Fruit fly (Drosophila melanogaster) whole organism, pupa: ENCODE results near the gene Vps37B.

Experiments
- CG10348 ChIP-seq: fragments of 200-800 bp; sonication (Bioruptor generic); IDR thresholded peaks from 2 replicates; pipeline ENCODE4 v1.3.6; 2022; ENCODE audit warnings: missing biosample characterization, missing genetic modification characterization
- CG12605 ChIP-seq: fragments of 200-800 bp; sonication (Bioruptor generic); IDR thresholded peaks from 2 replicates; pipeline ENCODE4 v1.3.6; 2022; ENCODE audit warnings: missing biosample characterization, missing genetic modification characterization
- CG13204 ChIP-seq: fragments of 200-800 bp; sonication (Bioruptor generic); optimal IDR thresholded peaks from 2 replicates; lab custom pipeline; 2018; ENCODE audit warnings: missing biosample characterization, mild to moderate bottlenecking, missing genetic modification characterization, moderate library complexity
- CG14655 ChIP-seq: fragments of 200-800 bp; sonication (Bioruptor generic); optimal IDR thresholded peaks from 3 replicates; lab custom pipeline; 2017; ENCODE audit warnings: mild to moderate bottlenecking, missing biosample characterization, missing genetic modification reagents, missing genetic modification characterization
- CG15710 ChIP-seq: fragments of 200-800 bp; sonication (Bioruptor generic); optimal IDR thresholded peaks from 2 replicates; lab custom pipeline; 2018; ENCODE audit warnings: missing biosample characterization, mild to moderate bottlenecking, missing genetic modification characterization, moderate library complexity
- CG17806 ChIP-seq: fragments of 200-800 bp; sonication (Bioruptor generic); optimal IDR thresholded peaks from 2 replicates; lab custom pipeline; 2018; ENCODE audit warnings: missing biosample characterization, mild to moderate bottlenecking, missing genetic modification characterization, moderate library complexity
- CG32121 ChIP-seq: fragments of 200-800 bp; sonication (Bioruptor generic); IDR thresholded peaks from 2 replicates; pipeline ENCODE4 v1.3.6; 2022; ENCODE audit warnings: missing biosample characterization, missing genetic modification characterization
- CG34367 ChIP-seq: fragments of 200-800 bp; sonication (Bioruptor generic); optimal IDR thresholded peaks from 2 replicates; lab custom pipeline; 2018; ENCODE audit warnings: missing biosample characterization, mild to moderate bottlenecking, missing genetic modification characterization
- CG4496 ChIP-seq: fragments of 200-800 bp; sonication (Bioruptor generic); IDR thresholded peaks from 3 replicates; pipeline ENCODE4 v1.3.6; 2022; ENCODE audit warnings: missing biosample characterization, missing genetic modification characterization
- CG8159 ChIP-seq: fragments of 200-800 bp; sonication (Bioruptor generic); optimal IDR thresholded peaks from 3 replicates; lab custom pipeline; 2018; ENCODE audit warnings: missing biosample characterization, mild to moderate bottlenecking, missing genetic modification characterization, moderate library complexity
- CG8301 ChIP-seq: fragments of 200-800 bp; sonication (Bioruptor generic); optimal IDR thresholded peaks from 2 replicates; lab custom pipeline; 2018; ENCODE audit warnings: missing biosample characterization, mild to moderate bottlenecking, missing genetic modification characterization
- CG9948 ChIP-seq: fragments of 200-800 bp; sonication (Bioruptor generic); optimal IDR thresholded peaks from 2 replicates; lab custom pipeline; 2018; ENCODE audit warnings: missing biosample characterization, mild to moderate bottlenecking, missing genetic modification characterization, moderate library complexity
- D1 ChIP-seq: fragments of 200-800 bp; sonication (Bioruptor generic); optimal IDR thresholded peaks from 2 replicates; lab custom pipeline; 2018; ENCODE audit warnings: missing biosample characterization, mild to moderate bottlenecking, missing genetic modification characterization, moderate library complexity
- EcR ChIP-seq: fragments of 200-800 bp; sonication (Bioruptor generic); optimal IDR thresholded peaks from 3 replicates; lab custom pipeline; 2019; ENCODE audit warnings: missing biosample characterization, missing genetic modification characterization, mild to moderate bottlenecking, moderate library complexity, missing genetic modification reagents
- Ets98B ChIP-seq: fragments of 200-800 bp; sonication (Bioruptor generic); IDR thresholded peaks from 2 replicates; pipeline ENCODE4 v1.3.6; 2022; ENCODE audit warnings: missing biosample characterization, missing genetic modification characterization
- Pif1A ChIP-seq: fragments of 200-800 bp; sonication (Bioruptor generic); optimal IDR thresholded peaks from 3 replicates; lab custom pipeline; 2016; ENCODE audit warnings: missing biosample characterization, missing genetic modification characterization
- Pif1B ChIP-seq: fragments of 200-800 bp; sonication (Bioruptor generic); optimal IDR thresholded peaks from 3 replicates; lab custom pipeline; 2016; ENCODE audit warnings: missing biosample characterization, missing genetic modification characterization
- Snoo ChIP-seq: fragments of 200-800 bp; sonication (Bioruptor generic); optimal IDR thresholded peaks from 3 replicates; lab custom pipeline; 2017; ENCODE audit warnings: missing biosample characterization, mild to moderate bottlenecking, missing genetic modification characterization, inconsistent platforms
- fd96Ca ChIP-seq: fragments of 200-800 bp; sonication (Bioruptor generic); IDR thresholded peaks from 3 replicates; pipeline ENCODE4 v1.3.6; 2022; ENCODE audit warnings: missing biosample characterization, missing genetic modification characterization
- gl ChIP-seq: fragments of 200-800 bp; sonication (Bioruptor generic); optimal IDR thresholded peaks from 2 replicates; lab custom pipeline; 2018; ENCODE audit warnings: missing biosample characterization, mild to moderate bottlenecking, missing genetic modification characterization
- rn ChIP-seq: fragments of 200-800 bp; sonication (Bioruptor generic); IDR thresholded peaks from 2 replicates; pipeline ENCODE4 v1.3.6; 2022; ENCODE audit warnings: missing biosample characterization, missing genetic modification characterization

Vps37B gene

DNA sequence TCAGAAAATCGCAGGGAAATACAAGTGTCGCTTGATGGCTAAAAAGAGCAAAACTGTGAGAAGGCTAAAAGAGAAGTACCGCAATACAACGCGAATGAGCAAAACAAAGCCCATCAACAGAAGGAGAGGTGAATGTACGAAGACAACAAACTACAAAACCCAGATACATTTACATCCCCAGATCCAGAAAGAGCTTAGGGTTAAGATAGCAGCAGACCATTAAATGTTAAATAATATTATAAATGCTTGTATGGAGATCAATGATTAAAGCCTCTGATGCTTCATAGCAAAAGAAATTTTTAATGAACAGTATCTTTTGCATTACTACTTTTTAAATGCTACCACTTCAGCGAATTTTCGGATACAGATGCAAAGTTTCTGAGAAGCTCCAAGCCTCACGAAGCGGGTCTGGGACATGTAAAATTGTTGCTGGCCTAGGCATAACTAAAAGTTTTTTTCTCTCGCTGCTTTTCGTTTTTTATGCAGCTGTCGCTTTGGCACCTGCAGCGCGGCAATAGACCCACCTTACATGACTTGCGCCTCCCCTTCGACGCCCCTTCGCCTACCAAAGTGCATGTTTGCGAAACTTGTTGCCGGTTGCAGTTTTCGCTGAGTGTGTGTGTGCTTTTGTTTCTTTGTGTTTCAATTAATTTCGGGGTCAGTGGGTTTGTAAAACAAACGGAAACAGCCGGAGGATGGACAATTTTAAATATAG is 20.5 kb upstream of the Vps37B start:
- TF ChIP-seq CG14655 (GFP tag; lab: Kevin White, UChicago), result no peak
- peak; percentile 36; the same call in 1 of the 2 replicates for TF ChIP-seq Ets98B (GFP tag; lab: Robert Waterston, UW)
- peak; percentile 55; the same call in 2 of the 3 replicates for TF ChIP-seq CG4496 (GFP tag; lab: Robert Waterston, UW)
- TF ChIP-seq CG8159 (tag; lab: Kevin White, UChicago), result no peak
- no peak for TF ChIP-seq CG9948 (tag; lab: Kevin White, UChicago)
- TF ChIP-seq fd96Ca (GFP tag; lab: Robert Waterston, UW), result no peak; the same call in 2 of the 3 replicates
- TF ChIP-seq EcR (GFP tag; lab: Kevin White, UChicago), result peak; percentile 83
- TF ChIP-seq CG10348 (GFP tag; lab: Robert Waterston, UW), result no peak
- TF ChIP-seq CG17806 (tag; lab: Kevin White, UChicago), result no peak
- peak; percentile 25; the same call in 1 of the 2 replicates for TF ChIP-seq CG32121

dm6 chr3R:5207277-5208114 is 18.5 kb upstream of the Vps37B start:
- TF ChIP-seq CG12605 (no peak), EcR (GFP tag; lab: Kevin White, UChicago) (peak; percentile 11)

DNA sequence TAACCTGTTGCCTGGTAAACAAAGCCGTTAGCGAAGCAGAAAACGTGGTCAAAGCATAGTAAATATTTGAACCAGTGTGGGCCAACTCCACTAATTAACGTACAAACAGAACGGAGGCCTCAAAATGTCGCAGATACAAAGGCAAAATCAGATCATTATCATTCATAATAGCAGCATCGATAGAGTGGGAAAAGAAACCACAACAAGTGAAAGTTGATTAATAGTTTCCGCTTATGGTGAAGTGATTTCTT is 17.9 kb upstream of the Vps37B start:
- TF ChIP-seq CG8301 (tag; lab: Kevin White, UChicago) (no peak), EcR (GFP tag; lab: Kevin White, UChicago) (no peak)

dm6 chr3R:5209481-5209880 is 16.5 kb upstream of the Vps37B start:
- TF ChIP-seq rn (peak; percentile 80; the same call in 1 of the 2 replicates), CG32121 (peak; percentile 93), CG12605 (peak; percentile 91), fd96Ca (GFP tag; lab: Robert Waterston, UW) (peak; percentile 94), CG14655 (GFP tag; lab: Kevin White, UChicago) (peak; percentile 89), CG10348 (GFP tag; lab: Robert Waterston, UW) (peak; percentile 77), CG9948 (tag; lab: Kevin White, UChicago) (peak; percentile 79), D1 (tag; lab: Kevin White, UChicago) (peak; percentile 29), Pif1B (peak; percentile 87), CG17806 (tag; lab: Kevin White, UChicago) (peak; percentile 87), EcR (GFP tag; lab: Kevin White, UChicago) (peak; percentile 43), CG8159 (tag; lab: Kevin White, UChicago) (peak; percentile 87), Pif1A (GFP tag; lab: Kevin White, UChicago) (peak; percentile 93), CG13204 (peak; percentile 74), Snoo (tag; lab: Kevin White, UChicago) (peak; percentile 76), gl (tag; lab: Kevin White, UChicago) (peak; percentile 81), Ets98B (GFP tag; lab: Robert Waterston, UW) (peak; percentile 95), CG4496 (GFP tag; lab: Robert Waterston, UW) (peak; percentile 96), CG34367 (tag; lab: Kevin White, UChicago) (peak; percentile 86), CG8301 (tag; lab: Kevin White, UChicago) (peak; percentile 92), CG15710 (peak; percentile 90)

- TF ChIP-seq CG10348 (GFP tag; lab: Robert Waterston, UW) (no peak), CG4496 (GFP tag; lab: Robert Waterston, UW) (no peak)
Observed at dm6 chr3R:5211401-5211800, 14.6 kb upstream of the Vps37B start.

dm6 chr3R:5211901-5212758 is 13.8 kb upstream of the Vps37B start:
- TF ChIP-seq CG8301 (tag; lab: Kevin White, UChicago), result peak; percentile 53
- peak; percentile 19 for TF ChIP-seq CG13204
- peak; percentile 72 for TF ChIP-seq CG17806 (tag; lab: Kevin White, UChicago)
- TF ChIP-seq CG4496 (GFP tag; lab: Robert Waterston, UW), result peak; percentile 48; the same call in 1 of the 3 replicates
- no peak for TF ChIP-seq Ets98B (GFP tag; lab: Robert Waterston, UW)
- TF ChIP-seq CG15710, result peak; percentile 52
- no peak for TF ChIP-seq D1 (tag; lab: Kevin White, UChicago)
- TF ChIP-seq EcR (GFP tag; lab: Kevin White, UChicago), result no peak
- TF ChIP-seq CG10348 (GFP tag; lab: Robert Waterston, UW), result no peak
- no peak for TF ChIP-seq rn
- TF ChIP-seq CG8159 (tag; lab: Kevin White, UChicago), result peak; percentile 70
- no peak for TF ChIP-seq CG12605
- TF ChIP-seq Pif1A (GFP tag; lab: Kevin White, UChicago), result peak; percentile 65
- TF ChIP-seq CG14655 (GFP tag; lab: Kevin White, UChicago), result peak; percentile 63
- TF ChIP-seq CG9948 (tag; lab: Kevin White, UChicago), result peak; percentile 73
- TF ChIP-seq Pif1B, result peak; percentile 21
- peak; percentile 45 for TF ChIP-seq gl (tag; lab: Kevin White, UChicago)
- peak; percentile 55; the same call in 2 of the 3 replicates for TF ChIP-seq fd96Ca (GFP tag; lab: Robert Waterston, UW)
- TF ChIP-seq Snoo (tag; lab: Kevin White, UChicago), result no peak
- no peak for TF ChIP-seq CG32121
- TF ChIP-seq CG34367 (tag; lab: Kevin White, UChicago), result peak; percentile 46
